Fruit fly (Drosophila melanogaster) whole organism, pupa: ENCODE data around the gene Ccdc85.

Experiments
- CG12605 ChIP-seq: fragments of 200-800 bp; sonication (Bioruptor generic); IDR thresholded peaks from 2 replicates; pipeline ENCODE4 v1.3.6; 2022; ENCODE audit warnings: missing biosample characterization, missing genetic modification characterization
- CG13204 ChIP-seq: fragments of 200-800 bp; sonication (Bioruptor generic); optimal IDR thresholded peaks from 2 replicates; lab custom pipeline; 2018; ENCODE audit warnings: missing biosample characterization, mild to moderate bottlenecking, missing genetic modification characterization, moderate library complexity
- CG34367 ChIP-seq: fragments of 200-800 bp; sonication (Bioruptor generic); optimal IDR thresholded peaks from 2 replicates; lab custom pipeline; 2018; ENCODE audit warnings: missing biosample characterization, mild to moderate bottlenecking, missing genetic modification characterization
- EcR ChIP-seq: fragments of 200-800 bp; sonication (Bioruptor generic); optimal IDR thresholded peaks from 3 replicates; lab custom pipeline; 2019; ENCODE audit warnings: missing biosample characterization, missing genetic modification characterization, mild to moderate bottlenecking, moderate library complexity, missing genetic modification reagents

dm6 chr2L:3039774-3040173, 40.7 kb downstream of the Ccdc85 start, which contains the start of the genes cnir and CG17221:
- TF ChIP-seq CG34367 (tag; lab: Kevin White, UChicago) (peak; percentile 49), CG12605 (GFP tag; lab: Robert Waterston, UW) (no peak), CG13204 (GFP tag; lab: Kevin White, UChicago) (no peak), EcR (no peak)
